Worm (Caenorhabditis elegans): Measurements from ENCODE around the gene C10A4.1.

DNA sequence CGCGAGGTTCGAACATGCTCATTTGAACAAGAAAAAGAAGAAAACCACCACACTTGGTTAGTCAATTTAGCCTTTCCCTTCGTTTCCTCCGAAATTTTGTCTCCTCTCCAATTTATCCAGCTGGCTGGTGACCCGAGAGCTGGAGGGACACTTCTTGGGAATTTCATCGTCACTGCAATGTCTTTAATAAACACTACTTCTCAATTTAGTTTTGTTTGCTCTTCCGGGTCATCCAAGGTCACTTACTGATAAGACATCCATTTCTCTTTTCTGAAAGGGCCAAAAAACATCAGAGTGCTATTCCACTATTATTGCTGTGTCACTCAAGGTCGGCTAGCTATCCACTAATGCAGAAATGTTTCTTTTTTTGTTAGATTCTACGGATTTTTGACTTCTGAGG is 10.8 kb upstream of the C10A4.1 start, which contains the start of gene C10A4.3:
- TF ChIP-seq R02D3.7 (tag; optimal IDR thresholded peaks at IDR 0.05) (no peak), ama-1 (optimal IDR thresholded peaks at IDR 0.05) (no peak), zag-1 (tag; optimal IDR thresholded peaks at IDR 0.05) (no peak), nhr-28 (tag; optimal IDR thresholded peaks at IDR 0.05) (no peak), nhr-25 (tag; optimal IDR thresholded peaks at IDR 0.05) (no peak), aly-2 (tag; optimal IDR thresholded peaks at IDR 0.05) (no peak), lin-39 (tag; optimal IDR thresholded peaks at IDR 0.05) (no peak), pqm-1 (tag; optimal IDR thresholded peaks at IDR 0.05) (no peak), egl-27 (tag; optimal IDR thresholded peaks at IDR 0.05) (no peak), elt-2 (tag; optimal IDR thresholded peaks at IDR 0.05) (no peak), pha-4 (tag; optimal IDR thresholded peaks at IDR 0.05) (no peak), nhr-23 (tag; optimal IDR thresholded peaks at IDR 0.05) (no peak), mml-1 (tag; optimal IDR thresholded peaks at IDR 0.05) (no peak)

Measured in whole organism, L3 larva.